Worm (Caenorhabditis elegans): Measurements from ENCODE around the gene srh-193.

srh-193 gene

ce11 chrV:4250047-4250446 lies 39.9 kb downstream of the srh-193 start, which contains the start of gene srt-13:
Gene srt-13 (minus strand): TSS chrV:4250147.
- TF ChIP-seq ztf-4 (tag; optimal IDR thresholded peaks at IDR 0.05): no peak
- TF ChIP-seq nhr-20 (tag; optimal IDR thresholded peaks at IDR 0.05): no peak
- TF ChIP-seq egl-13 (tag; optimal IDR thresholded peaks at IDR 0.05): no peak

ce11 chrV:4248359-4248758 lies 41.6 kb downstream of the srh-193 start:
- no peak for TF ChIP-seq ztf-11 (tag; optimal IDR thresholded peaks at IDR 0.05)
- no peak for TF ChIP-seq pax-3 (tag; optimal IDR thresholded peaks at IDR 0.05)
- no peak for TF ChIP-seq efl-1 (optimal IDR thresholded peaks at IDR 0.05)
- TF ChIP-seq efl-1 (GFP tag; optimal IDR thresholded peaks at IDR 0.05 in 1 of 2): peak in 1 of 2 experiments; percentile 13
- TF ChIP-seq hlh-4 (tag; optimal IDR thresholded peaks at IDR 0.05): no peak
- no peak for TF ChIP-seq lin-14 (GFP tag; optimal IDR thresholded peaks at IDR 0.05)

ce11 chrV:4242431-4242830 lies 47.6 kb downstream of the srh-193 start, which contains the start of gene srt-12:
Gene srt-12 (minus strand): TSS chrV:4242531.
- TF ChIP-seq aly-2 (tag; optimal IDR thresholded peaks at IDR 0.05): no peak
- no peak for TF ChIP-seq irx-1 (tag; optimal IDR thresholded peaks at IDR 0.05)
- no peak for TF ChIP-seq dsc-1 (tag; optimal IDR thresholded peaks at IDR 0.05)
- no peak for TF ChIP-seq mef-2 (tag; optimal IDR thresholded peaks at IDR 0.05)
- TF ChIP-seq lin-14 (GFP tag; optimal IDR thresholded peaks at IDR 0.05): no peak
- no peak for TF ChIP-seq ztf-4 (tag; optimal IDR thresholded peaks at IDR 0.05)
- TF ChIP-seq fkh-4 (tag; optimal IDR thresholded peaks at IDR 0.05; ENCODE audit: borderline replicate concordance): no peak
- TF ChIP-seq ceh-88 (GFP tag; IDR thresholded peaks at IDR 0.05): no peak
- TF ChIP-seq mdl-1 (tag; optimal IDR thresholded peaks at IDR 0.05): no peak

- no peak for TF ChIP-seq dpl-1 (GFP tag; optimal IDR thresholded peaks at IDR 0.05)
Measured at ce11 chrV:4241555-4241954, 48.4 kb downstream of the srh-193 start.

- no peak for TF ChIP-seq vab-15 (tag; optimal IDR thresholded peaks at IDR 0.05)
- peak; percentile 66 for TF ChIP-seq hlh-4 (tag; optimal IDR thresholded peaks at IDR 0.05)
- no peak for TF ChIP-seq fkh-10 (GFP tag; optimal IDR thresholded peaks at IDR 0.05)
Measured at ce11 chrV:4240292-4240691, 49.7 kb downstream of the srh-193 start, which contains the start of gene srh-204. Gene srh-204 (minus strand): TSS chrV:4240392.

All from whole organism, L1 larva.